Fruit fly (Drosophila melanogaster) Kc167 (cell line): ENCODE data around the gene mid.

Experiments
- Sin3A ChIP-seq: fragments of >200 bp; optimal IDR thresholded peaks from 2 replicates; lab custom pipeline; 2018; ENCODE audit warnings: missing external identifiers
- h ChIP-seq: fragments of >200 bp; optimal IDR thresholded peaks from 3 replicates; lab custom pipeline; 2018; ENCODE audit warnings: missing external identifiers
- psq ChIP-seq: fragments of >200 bp; optimal IDR thresholded peaks from 2 replicates; lab custom pipeline; 2017; ENCODE audit warnings: missing external identifiers

- TF ChIP-seq h (lab: Kevin White, UChicago), result no peak
- no peak for TF ChIP-seq Sin3A (lab: Kevin White, UChicago)
- no peak for TF ChIP-seq psq (lab: Kevin White, UChicago)
Measured at dm6 chr2L:5463029-5463428, 1.6 kb downstream of the mid start.
